Fruit fly (Drosophila melanogaster) whole organism, embryonic: ENCODE measurements around the gene Gbeta76C.

Experiments used
- Awh ChIP-seq: fragments of 200-800 bp; sonication (Bioruptor generic); IDR thresholded peaks from 2 replicates; pipeline ENCODE4, ENCODE4 v1.3.6; 2022; ENCODE audit warnings: missing biosample characterization, missing genetic modification characterization
- CG11504 ChIP-seq: fragments of 200-800 bp; sonication (Bioruptor generic); optimal IDR thresholded peaks from 3 replicates; lab custom pipeline; 2019; ENCODE audit warnings: missing biosample characterization, mild to moderate bottlenecking, missing genetic modification characterization, moderate library complexity
- CG11696 ChIP-seq: fragments of 200-800 bp; sonication (Bioruptor generic); IDR thresholded peaks from 2 replicates; pipeline ENCODE4 v1.3.6; 2022; ENCODE audit warnings: missing biosample characterization, missing genetic modification characterization
- CG12299 ChIP-seq: fragments of 200-800 bp; sonication (Bioruptor generic); optimal IDR thresholded peaks from 2 replicates; lab custom pipeline; 2018; ENCODE audit warnings: missing biosample characterization, mild to moderate bottlenecking, missing genetic modification characterization
- CG14710 ChIP-seq: fragments of 200-800 bp; sonication (Bioruptor generic); optimal IDR thresholded peaks from 3 replicates; lab custom pipeline; 2019; ENCODE audit warnings: missing biosample characterization, mild to moderate bottlenecking, missing genetic modification characterization, moderate library complexity
- CG15601 ChIP-seq: fragments of 200-800 bp; sonication (Bioruptor generic); optimal IDR thresholded peaks from 3 replicates; lab custom pipeline; 2019; ENCODE audit warnings: missing biosample characterization, mild to moderate bottlenecking, missing genetic modification characterization, moderate library complexity
- CG1602 ChIP-seq: fragments of 200-800 bp; sonication (Bioruptor generic); optimal IDR thresholded peaks from 3 replicates; lab custom pipeline; 2016; ENCODE audit warnings: missing biosample characterization, missing genetic modification characterization
- CG16813 ChIP-seq: fragments of 200-800 bp; sonication (Bioruptor generic); IDR thresholded peaks from 3 replicates; pipeline ENCODE4 v1.3.6; 2022; ENCODE audit warnings: missing biosample characterization, missing genetic modification characterization; ENCODE audit not compliant: partially characterized antibody
- CG17385 ChIP-seq: fragments of 200-800 bp; sonication (Bioruptor generic); optimal IDR thresholded peaks from 3 replicates; lab custom pipeline; 2018; ENCODE audit warnings: missing biosample characterization, mild to moderate bottlenecking, missing genetic modification characterization
- CG17829 ChIP-seq: fragments of 200-800 bp; optimal IDR thresholded peaks from 2 replicates; lab custom pipeline; 2019; ENCODE audit warnings: missing biosample characterization, mild to moderate bottlenecking, missing genetic modification characterization, moderate library complexity
- CG2120 ChIP-seq: fragments of 200-800 bp; sonication (Bioruptor generic); optimal IDR thresholded peaks from 3 replicates; lab custom pipeline; 2016; ENCODE audit warnings: missing biosample characterization, missing genetic modification characterization
- CG32767 ChIP-seq: fragments of 200-800 bp; sonication (Bioruptor generic); IDR thresholded peaks from 2 replicates; pipeline ENCODE4 v1.3.6; 2022; ENCODE audit warnings: missing biosample characterization, missing genetic modification characterization
- CG34376 ChIP-seq: fragments of 200-800 bp; sonication (Bioruptor generic); optimal IDR thresholded peaks from 2 replicates; lab custom pipeline; 2018; ENCODE audit warnings: missing biosample characterization, mild to moderate bottlenecking, missing genetic modification characterization
- CG43689 ChIP-seq: fragments of 200-800 bp; sonication (Bioruptor generic); IDR thresholded peaks from 2 replicates; pipeline ENCODE4 v1.3.6; 2022; ENCODE audit warnings: missing biosample characterization, missing genetic modification characterization
- CG4820 ChIP-seq: fragments of 200-800 bp; sonication (Bioruptor generic); optimal IDR thresholded peaks from 3 replicates; lab custom pipeline; 2016; ENCODE audit warnings: missing biosample characterization, missing genetic modification characterization
- CG5953 ChIP-seq: fragments of 200-800 bp; sonication (Bioruptor generic); IDR thresholded peaks from 2 replicates; pipeline ENCODE4 v1.3.6; 2022; ENCODE audit warnings: missing biosample characterization, missing genetic modification characterization
- CG6791 ChIP-seq: fragments of 200-800 bp; sonication (Bioruptor generic); IDR thresholded peaks from 3 replicates; pipeline ENCODE4 v1.3.6; 2022; ENCODE audit warnings: missing biosample characterization, missing genetic modification characterization; ENCODE audit not compliant: partially characterized antibody
- CG7372 ChIP-seq: fragments of 200-800 bp; sonication (Bioruptor generic); IDR thresholded peaks from 2 replicates; pipeline ENCODE4 v1.3.6; 2022; ENCODE audit warnings: missing biosample characterization, missing genetic modification characterization
- CG7928 ChIP-seq: fragments of 200-800 bp; sonication (Bioruptor generic); optimal IDR thresholded peaks from 2 replicates; lab custom pipeline; 2017; ENCODE audit warnings: missing biosample characterization, mild to moderate bottlenecking, missing genetic modification characterization
- Camta ChIP-seq: fragments of 200-800 bp; sonication (Bioruptor generic); optimal IDR thresholded peaks from 2 replicates; lab custom pipeline; 2016; ENCODE audit warnings: missing biosample characterization, missing genetic modification characterization
- Dbx ChIP-seq: fragments of 200-800 bp; sonication (Bioruptor generic); IDR thresholded peaks from 3 replicates; pipeline ENCODE4 v1.3.6; 2022; ENCODE audit warnings: missing biosample characterization, missing genetic modification characterization
- E2f1 ChIP-seq: fragments of 200-800 bp; sonication (Bioruptor generic); IDR thresholded peaks from 2 replicates; pipeline ENCODE4 v1.3.6; 2022; ENCODE audit warnings: missing biosample characterization, missing genetic modification characterization
- HLH54F ChIP-seq: fragments of 200-800 bp; sonication (Bioruptor generic); optimal IDR thresholded peaks from 3 replicates; lab custom pipeline; 2016; ENCODE audit warnings: missing biosample characterization, missing genetic modification characterization
- HmgZ ChIP-seq: fragments of 200-800 bp; sonication (Bioruptor generic); optimal IDR thresholded peaks from 2 replicates; lab custom pipeline; 2018; ENCODE audit warnings: missing biosample characterization, mild to moderate bottlenecking, missing genetic modification characterization
- Hr78 ChIP-seq, 2 experiments: fragments of 200-800 bp in 1 of 2; fragments of >200 bp in 1 of 2; sonication (Bioruptor generic) in 1 of 2; optimal IDR thresholded peaks; 2 replicates each; lab custom pipeline; 2017 to 2019; ENCODE audit warnings: missing biosample characterization in 2 of 2, missing genetic modification characterization in 2 of 2, mild to moderate bottlenecking in 1 of 2, moderate library complexity in 1 of 2
- Lhr ChIP-seq: fragments of 200-800 bp; sonication (Bioruptor generic); optimal IDR thresholded peaks from 3 replicates; lab custom pipeline; 2017; ENCODE audit warnings: mild to moderate bottlenecking, missing biosample characterization, missing genetic modification reagents, missing genetic modification characterization
- Mad ChIP-seq: fragments of 200-800 bp; sonication (Bioruptor generic); optimal IDR thresholded peaks from 2 replicates; lab custom pipeline; 2016; ENCODE audit warnings: missing biosample characterization, missing genetic modification characterization
- Med ChIP-seq: fragments of 200-800 bp; sonication (Bioruptor generic); peaks from one replicate; lab custom pipeline; 2016; ENCODE audit warnings: missing biosample characterization, missing genetic modification characterization, mild to moderate bottlenecking, inconsistent platforms, moderate library complexity
- Meics ChIP-seq: fragments of 200-800 bp; sonication (Bioruptor generic); optimal IDR thresholded peaks from 2 replicates; lab custom pipeline; 2017; ENCODE audit warnings: missing biosample characterization, mild to moderate bottlenecking, missing genetic modification characterization
- Nf-YC ChIP-seq: fragments of 200-800 bp; optimal IDR thresholded peaks from 3 replicates; lab custom pipeline; 2019; ENCODE audit warnings: missing biosample characterization, mild to moderate bottlenecking, missing genetic modification characterization, moderate library complexity
- Optix ChIP-seq: fragments of 200-800 bp; sonication (Bioruptor generic); IDR thresholded peaks from 3 replicates; pipeline ENCODE4 v1.3.6; 2022; ENCODE audit warnings: missing biosample characterization, missing genetic modification characterization
- PHDP ChIP-seq: fragments of 200-800 bp; sonication (Bioruptor generic); optimal IDR thresholded peaks from 3 replicates; lab custom pipeline; 2018; ENCODE audit warnings: missing biosample characterization, mild to moderate bottlenecking, missing genetic modification characterization, moderate library complexity
- YL-1 ChIP-seq: fragments of 200-800 bp; sonication (Bioruptor generic); optimal IDR thresholded peaks from 3 replicates; lab custom pipeline; 2017; ENCODE audit warnings: missing biosample characterization, mild to moderate bottlenecking, missing genetic modification characterization
- ab ChIP-seq: fragments of 200-800 bp; sonication (Bioruptor generic); optimal IDR thresholded peaks from 2 replicates; lab custom pipeline; 2016; ENCODE audit warnings: missing biosample characterization, missing genetic modification characterization
- cas ChIP-seq: fragments of 200-800 bp; sonication (Bioruptor generic); IDR thresholded peaks from 2 replicates; pipeline ENCODE4 v1.3.6; 2022; ENCODE audit warnings: missing biosample characterization, missing genetic modification characterization
- chm ChIP-seq: fragments of 200-800 bp; sonication (Bioruptor generic); IDR thresholded peaks from 2 replicates; pipeline ENCODE4 v1.3.6; 2022; ENCODE audit warnings: missing biosample characterization, missing genetic modification characterization
- chn ChIP-seq: fragments of 200-800 bp; sonication (Bioruptor generic); optimal IDR thresholded peaks from 2 replicates; lab custom pipeline; 2016; ENCODE audit warnings: missing biosample characterization, missing genetic modification characterization
- corto ChIP-seq: fragments of 200-800 bp; sonication (Bioruptor generic); optimal IDR thresholded peaks from 2 replicates; lab custom pipeline; 2016; ENCODE audit warnings: missing biosample characterization, mild to moderate bottlenecking, missing genetic modification characterization, moderate library complexity
- dysf ChIP-seq: fragments of 200-800 bp; sonication (Bioruptor generic); IDR thresholded peaks from 3 replicates; pipeline ENCODE4 v1.3.6; 2022; ENCODE audit warnings: missing biosample characterization, missing genetic modification characterization
- fru ChIP-seq: fragments of >200 bp; optimal IDR thresholded peaks from 2 replicates; lab custom pipeline; 2017
- insv ChIP-seq, 2 experiments: fragments of 200-800 bp; sonication (Bioruptor generic); optimal IDR thresholded peaks; 3 replicates each; lab custom pipeline; 2016 to 2018; ENCODE audit warnings: missing biosample characterization in 2 of 2, missing genetic modification characterization in 2 of 2
- kni ChIP-seq: fragments of 200-800 bp; sonication (Bioruptor generic); optimal IDR thresholded peaks from 3 replicates; lab custom pipeline; 2017; ENCODE audit warnings: mild to moderate bottlenecking, missing biosample characterization, missing genetic modification reagents, missing genetic modification characterization
- lbe ChIP-seq: fragments of 200-800 bp; sonication (Bioruptor generic); optimal IDR thresholded peaks from 2 replicates; lab custom pipeline; 2016; ENCODE audit warnings: missing biosample characterization, mild to moderate bottlenecking, missing genetic modification characterization
- psq ChIP-seq: fragments of 200-800 bp; sonication (Bioruptor generic); optimal IDR thresholded peaks from 2 replicates; lab custom pipeline; 2017; ENCODE audit warnings: missing biosample characterization, missing genetic modification characterization
- schlank ChIP-seq: fragments of 200-800 bp; sonication (Bioruptor generic); optimal IDR thresholded peaks from 2 replicates; lab custom pipeline; 2018; ENCODE audit warnings: missing biosample characterization, mild to moderate bottlenecking, missing genetic modification characterization
- shn ChIP-seq: fragments of 200-800 bp; sonication (Bioruptor generic); optimal IDR thresholded peaks from 3 replicates; lab custom pipeline; 2016; ENCODE audit warnings: missing biosample characterization, missing genetic modification characterization
- slbo ChIP-seq: fragments of 200-800 bp; sonication (Bioruptor generic); IDR thresholded peaks from 2 replicates; pipeline ENCODE4 v1.3.6; 2022; ENCODE audit warnings: missing biosample characterization, missing genetic modification characterization
- trem ChIP-seq: fragments of 200-800 bp; optimal IDR thresholded peaks from 3 replicates; lab custom pipeline; 2019; ENCODE audit warnings: missing biosample characterization, mild to moderate bottlenecking, missing genetic modification characterization, moderate library complexity
- tup ChIP-seq: fragments of 200-800 bp; sonication (Bioruptor generic); optimal IDR thresholded peaks from 2 replicates; lab custom pipeline; 2016; ENCODE audit warnings: missing biosample characterization, mild to moderate bottlenecking, missing genetic modification characterization, moderate library complexity
- z ChIP-seq: fragments of 200-800 bp; sonication (Bioruptor generic); IDR thresholded peaks from 3 replicates; pipeline ENCODE4 v1.3.6; 2022; ENCODE audit warnings: missing biosample characterization, missing genetic modification characterization

The Gbeta76C gene

DNA sequence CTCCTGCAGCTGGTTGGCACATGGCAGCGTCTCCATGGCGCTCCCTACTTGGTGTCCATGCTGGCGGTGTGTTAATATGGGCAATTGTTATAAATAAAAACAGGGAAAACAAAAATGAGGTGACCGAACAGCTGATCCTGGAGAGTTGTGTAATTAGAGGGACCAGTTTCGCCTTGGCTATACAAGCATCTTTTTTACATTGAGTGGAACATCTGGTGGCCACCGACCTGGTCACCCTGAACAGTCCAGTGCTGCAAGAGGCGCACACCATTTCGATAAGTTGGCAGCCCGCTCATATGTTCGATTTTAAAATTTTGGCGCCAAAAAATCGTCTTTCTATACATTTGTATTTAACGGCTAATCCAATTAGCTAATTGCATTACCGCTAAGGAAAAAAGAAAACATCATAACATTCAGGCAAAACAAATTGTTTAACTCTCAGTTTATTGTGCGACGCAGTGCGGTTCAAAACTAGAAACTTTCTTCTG, at the start of gene Gbeta76C, which contains the start of gene CG8765 (continued):
- TF ChIP-seq CG15601 (tag; lab: Kevin White, UChicago): no peak
- TF ChIP-seq CG34376 (GFP tag; lab: Kevin White, UChicago): no peak
- no peak for TF ChIP-seq CG12299 (tag; lab: Kevin White, UChicago)
- peak; percentile 65 for TF ChIP-seq CG14710 (tag; lab: Kevin White, UChicago)
- 0 out of 2 replicates have a peak, but pooled peaks have one; percentile 20 for TF ChIP-seq cas (GFP tag; lab: Robert Waterston, UW)
- TF ChIP-seq ab (GFP tag; lab: Kevin White, UChicago): no peak
- TF ChIP-seq CG4820: peak; percentile 36
- no peak for TF ChIP-seq CG1602
- no peak for TF ChIP-seq CG11696 (GFP tag; lab: Robert Waterston, UW)
- TF ChIP-seq CG17385 (GFP tag; lab: Kevin White, UChicago): no peak
- TF ChIP-seq kni: peak; percentile 21
- no peak for TF ChIP-seq CG5953 (GFP tag; lab: Robert Waterston, UW)
- no peak for TF ChIP-seq psq
- TF ChIP-seq insv (GFP tag; optimal IDR thresholded peaks at IDR 0.05; lab: Kevin White, UChicago): peak in 1 of 2 experiments; percentile 66
- TF ChIP-seq Hr78 (GFP tag; optimal IDR thresholded peaks at IDR 0.05; lab: Kevin White, UChicago): no peak
- TF ChIP-seq CG7372 (GFP tag; lab: Robert Waterston, UW): no peak
- no peak for TF ChIP-seq Camta (GFP tag; lab: Kevin White, UChicago)
- TF ChIP-seq shn (GFP tag; lab: Kevin White, UChicago): peak; percentile 27
- no peak for TF ChIP-seq tup (GFP tag; lab: Kevin White, UChicago)
- no peak for TF ChIP-seq schlank (tag; lab: Kevin White, UChicago)
- TF ChIP-seq CG32767 (GFP tag; lab: Robert Waterston, UW): no peak
- no peak for TF ChIP-seq corto (GFP tag; lab: Kevin White, UChicago)
- TF ChIP-seq CG7928 (GFP tag; lab: Kevin White, UChicago): no peak
- peak; percentile 60; the same call in 2 of the 3 replicates for TF ChIP-seq CG6791 (GFP tag; lab: Robert Waterston, UW)
- peak; percentile 27; the same call in 1 of the 3 replicates for TF ChIP-seq dysf
- 0 out of 2 replicates have a peak, but pooled peaks have one; percentile 41 for TF ChIP-seq chm
- TF ChIP-seq HLH54F (GFP tag; lab: Kevin White, UChicago): peak; percentile 42

DNA sequence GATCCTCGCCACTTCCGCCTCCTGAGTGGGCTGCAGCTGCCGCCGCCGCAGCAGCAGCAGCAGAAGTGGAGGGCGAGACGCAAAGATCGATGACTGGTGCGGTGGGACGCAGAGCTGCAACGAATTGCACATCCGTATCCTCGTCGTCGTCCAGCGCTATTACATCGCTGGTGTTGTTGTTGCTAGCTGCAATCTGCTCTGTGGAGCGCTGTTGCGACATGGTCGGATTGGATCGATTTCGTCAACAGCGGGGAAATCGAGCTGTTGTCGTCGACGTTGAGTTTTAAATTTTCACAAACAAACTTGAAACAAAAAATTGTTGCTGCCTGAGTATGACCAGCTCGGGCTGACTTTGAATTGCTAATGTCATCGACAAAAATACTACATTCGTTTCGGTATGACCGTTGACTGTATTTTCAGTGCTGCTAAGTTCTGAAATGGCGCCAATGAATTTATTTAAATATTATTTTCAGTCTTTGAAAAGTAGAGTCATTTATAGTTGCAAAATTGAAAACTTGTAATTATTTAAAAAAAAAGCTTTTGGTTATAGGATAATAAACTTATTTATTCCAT, 44.9 kb upstream of the Gbeta76C start, which contains the start of gene Rnf146:
TSS of gene Rnf146 (minus strand) at position 369 of the 573 bp plus-strand sequence.
- TF ChIP-seq PHDP (tag; lab: Kevin White, UChicago) (peak; percentile 13), Optix (GFP tag; lab: Robert Waterston, UW) (0 out of 3 replicates have a peak, but pooled peaks have one; percentile 17), Nf-YC (tag; lab: Kevin White, UChicago) (peak; percentile 4), CG16813 (GFP tag; lab: Robert Waterston, UW) (peak; percentile 40; the same call in 1 of the 3 replicates), Lhr (GFP tag; lab: Kevin White, UChicago) (peak; percentile 24), slbo (GFP tag; lab: Robert Waterston, UW) (no peak), CG11504 (tag; lab: Kevin White, UChicago) (peak; percentile 57), CG43689 (GFP tag; lab: Robert Waterston, UW) (no peak), CG2120 (GFP tag; lab: Kevin White, UChicago) (peak; percentile 28), Dbx (GFP tag; lab: Robert Waterston, UW) (0 out of 3 replicates have a peak, but pooled peaks have one; percentile 15), YL-1 (peak; percentile 20), insv (GFP tag; optimal IDR thresholded peaks at IDR 0.05; lab: Kevin White, UChicago) (peak in 1 of 2 experiments; percentile 0), trem (tag; lab: Kevin White, UChicago) (peak; percentile 78), Awh (GFP tag; lab: Robert Waterston, UW) (no peak), z (GFP tag; lab: Robert Waterston, UW) (0 out of 3 replicates have a peak, but pooled peaks have one; percentile 43), Mad (no peak), CG17829 (tag; lab: Kevin White, UChicago) (peak; percentile 27), fru (lab: Kevin White, UChicago) (no peak), Med (GFP tag; lab: Kevin White, UChicago) (peak; percentile 72), lbe (peak; percentile 24), Meics (no peak), chn (GFP tag; lab: Kevin White, UChicago) (no peak), HmgZ (tag; lab: Kevin White, UChicago) (peak; percentile 8), E2f1 (no peak)
